Worm (Caenorhabditis elegans): ENCODE measurements around the gene icd-1.

The icd-1 gene

DNA sequence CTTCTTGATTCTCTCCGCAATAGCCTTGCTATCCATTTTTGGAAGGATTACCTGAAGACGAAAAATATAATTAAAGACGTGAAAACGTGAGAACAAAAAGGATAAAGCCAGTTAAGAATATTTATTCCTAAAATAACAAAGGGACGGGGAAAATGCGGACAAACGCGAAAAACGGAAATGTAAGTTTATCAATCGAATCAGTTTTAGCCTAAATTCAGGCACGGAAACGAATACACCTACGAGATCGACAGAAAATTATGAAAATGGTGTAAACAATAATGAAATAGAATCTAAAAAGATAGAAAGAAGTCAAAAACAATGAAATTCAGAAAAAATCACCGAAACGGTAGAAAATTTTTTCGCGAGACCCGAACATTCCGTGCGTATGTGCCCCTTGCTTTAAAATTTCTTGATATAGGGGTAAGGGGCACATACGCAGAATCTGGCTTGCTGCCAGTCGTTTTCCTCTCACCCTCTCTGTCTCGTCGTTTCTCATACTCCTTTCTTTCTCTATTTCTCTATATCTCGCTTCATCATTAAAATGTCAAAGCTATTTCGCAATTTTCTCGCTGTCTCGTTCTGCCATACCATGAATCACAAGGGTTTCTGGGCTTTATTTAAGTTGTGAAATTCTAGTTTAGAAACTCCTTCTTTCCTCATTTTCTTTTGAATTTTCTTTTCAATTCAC is at the start of gene icd-1:
Gene icd-1 (minus strand): TSS at position 51 of the 688 bp plus-strand sequence.
- TF ChIP-seq nhr-90 (tag; optimal IDR thresholded peaks at IDR 0.05) = peak; percentile 20
- TF ChIP-seq F37B4.10 (GFP tag; IDR thresholded peaks at IDR 0.05) = no peak
- TF ChIP-seq hmg-1.2 (GFP tag; IDR thresholded peaks at IDR 0.05) = peak; percentile 99
- no peak for TF ChIP-seq hlh-26 (GFP tag; conservative IDR thresholded peaks at IDR 0.05)
- TF ChIP-seq Y95B8A.8 (GFP tag; IDR thresholded peaks at IDR 0.05) = peak; percentile 83
- TF ChIP-seq nhr-27 (tag; optimal IDR thresholded peaks at IDR 0.05) = no peak
- 0 out of 2 replicates have a peak, but pooled peaks have one; percentile 45 for TF ChIP-seq egrh-3 (GFP tag; IDR thresholded peaks at IDR 0.05)
- no peak for TF ChIP-seq mxl-1 (tag; optimal IDR thresholded peaks at IDR 0.05)
- TF ChIP-seq hrde-1 (tag; optimal IDR thresholded peaks at IDR 0.05; ENCODE audit: borderline replicate concordance) = peak; percentile 58
- TF ChIP-seq ceh-100 (GFP tag; IDR thresholded peaks at IDR 0.05) = peak; percentile 86
- TF ChIP-seq hlh-12 (tag; optimal IDR thresholded peaks at IDR 0.05) = no peak
- no peak for TF ChIP-seq F39B2.1 (GFP tag; IDR thresholded peaks at IDR 0.05)
- TF ChIP-seq cebp-1 (GFP tag; IDR thresholded peaks at IDR 0.05) = peak; percentile 99
- peak; percentile 100 for TF ChIP-seq cebp-1 (tag; optimal IDR thresholded peaks at IDR 0.05)
- TF ChIP-seq him-1 (tag; optimal IDR thresholded peaks at IDR 0.05) = peak; percentile 63
- peak; percentile 79 for TF ChIP-seq madf-10 (tag; optimal IDR thresholded peaks at IDR 0.05)
- no peak for TF ChIP-seq pha-4 (tag; optimal IDR thresholded peaks at IDR 0.05)
- peak; percentile 88 for TF ChIP-seq ztf-26 (tag; optimal IDR thresholded peaks at IDR 0.05)
- no peak for TF ChIP-seq aptf-3 (GFP tag; IDR thresholded peaks at IDR 0.05)
- no peak for TF ChIP-seq mel-28 (tag; optimal IDR thresholded peaks at IDR 0.05; ENCODE audit: borderline replicate concordance)
- peak; percentile 45; the same call in 1 of the 2 replicates for TF ChIP-seq lin-26 (GFP tag; IDR thresholded peaks at IDR 0.05)
- peak; percentile 20 for TF ChIP-seq B0261.1 (tag; optimal IDR thresholded peaks at IDR 0.05)
- no peak for TF ChIP-seq sptf-2 (GFP tag; optimal IDR thresholded peaks at IDR 0.05)
- TF ChIP-seq lin-54 (GFP tag; optimal IDR thresholded peaks at IDR 0.05) = peak; percentile 90
- TF ChIP-seq ztf-28 (GFP tag; IDR thresholded peaks at IDR 0.05) = 0 out of 2 replicates have a peak, but pooled peaks have one; percentile 25
- no peak for TF ChIP-seq T26A5.8 (tag; optimal IDR thresholded peaks at IDR 0.05)
- no peak for TF ChIP-seq lag-1 (GFP tag; IDR thresholded peaks at IDR 0.05)
- TF ChIP-seq madf-8 (GFP tag; conservative IDR thresholded peaks at IDR 0.05) = peak; percentile 71
- TF ChIP-seq dpl-1 (GFP tag; optimal IDR thresholded peaks at IDR 0.05) = peak; percentile 36
- peak; percentile 79 for TF ChIP-seq snpc-4 (GFP tag; optimal IDR thresholded peaks at IDR 0.05)
- peak; percentile 83 to 90 (median 87) for TF ChIP-seq snpc-4 (tag; optimal IDR thresholded peaks at IDR 0.05)
- peak; percentile 87 for TF ChIP-seq repo-1 (tag; optimal IDR thresholded peaks at IDR 0.05)
- TF ChIP-seq ceh-79 (tag; optimal IDR thresholded peaks at IDR 0.05) = no peak
- TF ChIP-seq akir-1 (GFP tag; optimal IDR thresholded peaks at IDR 0.05) = no peak
- no peak for TF ChIP-seq ets-4 (GFP tag; optimal IDR thresholded peaks at IDR 0.05)
- TF ChIP-seq B0336.3 (GFP tag; IDR thresholded peaks at IDR 0.05) = peak; percentile 89
- peak; percentile 96 for TF ChIP-seq F49E8.2 (tag; optimal IDR thresholded peaks at IDR 0.05; ENCODE audit: insufficient read depth)
- TF ChIP-seq F10E7.11 (tag; optimal IDR thresholded peaks at IDR 0.05) = peak; percentile 16
- no peak for TF ChIP-seq nfya-1 (tag; optimal IDR thresholded peaks at IDR 0.05; ENCODE audit: borderline replicate concordance, insufficient read depth)
- peak; percentile 97 for TF ChIP-seq ekl-4 (GFP tag; IDR thresholded peaks at IDR 0.05)
- peak; percentile 30 for TF ChIP-seq ztf-3 (GFP tag; optimal IDR thresholded peaks at IDR 0.05)
- TF ChIP-seq hmg-20 (GFP tag; IDR thresholded peaks at IDR 0.05) = 0 out of 2 replicates have a peak, but pooled peaks have one; percentile 55
- TF ChIP-seq B0019.2 (GFP tag; conservative IDR thresholded peaks at IDR 0.05) = peak; percentile 74; the same call in 1 of the 2 replicates
- TF ChIP-seq fkh-3 (tag; optimal IDR thresholded peaks at IDR 0.05) = no peak
- peak; percentile 94 for TF ChIP-seq nfyb-1 (GFP tag; IDR thresholded peaks at IDR 0.05)
- TF ChIP-seq mcd-1 (GFP tag; IDR thresholded peaks at IDR 0.05) = peak; percentile 93
- TF ChIP-seq unc-130 (GFP tag; optimal IDR thresholded peaks at IDR 0.05) = peak; percentile 88
- peak; percentile 13 for TF ChIP-seq rpc-1 (optimal IDR thresholded peaks at IDR 0.05)
- no peak for TF ChIP-seq rpc-1 (tag; optimal IDR thresholded peaks at IDR 0.05)
